Worm (Caenorhabditis elegans): ENCODE results near the gene Y62H9A.1.

The Y62H9A.1 gene

DNA sequence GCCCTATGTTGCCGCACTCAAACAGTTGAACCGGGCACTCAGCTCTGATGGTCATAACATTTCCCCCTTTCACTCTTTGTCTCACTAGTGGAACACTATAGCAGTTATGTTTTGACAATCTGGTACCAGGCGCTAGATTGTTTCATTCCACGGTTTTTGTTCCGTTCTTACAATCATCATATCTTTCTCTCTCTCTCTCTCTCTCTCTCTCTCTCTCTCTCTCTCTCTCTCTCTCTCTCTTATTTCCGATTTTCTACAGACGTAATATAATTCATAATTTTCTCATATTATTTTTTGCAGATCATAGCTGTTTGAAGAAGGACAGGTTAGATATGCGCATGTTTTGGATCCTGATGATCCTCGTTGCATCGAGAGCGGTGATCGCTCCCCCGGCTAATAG is 38.5 kb downstream of the Y62H9A.1 start, which contains the start of gene Y62H9A.12:
TSS of gene Y62H9A.12 (plus strand) at position 301 of the 400 bp plus-strand sequence.
- TF ChIP-seq zip-5 (tag; optimal IDR thresholded peaks at IDR 0.05) (no peak), C38D4.7 (GFP tag; optimal IDR thresholded peaks at IDR 0.05) (no peak), pros-1 (tag; optimal IDR thresholded peaks at IDR 0.05) (no peak), ceh-48 (tag; optimal IDR thresholded peaks at IDR 0.05) (no peak), odd-2 (tag; optimal IDR thresholded peaks at IDR 0.05) (no peak), dve-1 (tag; optimal IDR thresholded peaks at IDR 0.05) (no peak), ceh-22 (tag; optimal IDR thresholded peaks at IDR 0.05) (no peak), C08G9.2 (tag; optimal IDR thresholded peaks at IDR 0.05) (no peak)

DNA sequence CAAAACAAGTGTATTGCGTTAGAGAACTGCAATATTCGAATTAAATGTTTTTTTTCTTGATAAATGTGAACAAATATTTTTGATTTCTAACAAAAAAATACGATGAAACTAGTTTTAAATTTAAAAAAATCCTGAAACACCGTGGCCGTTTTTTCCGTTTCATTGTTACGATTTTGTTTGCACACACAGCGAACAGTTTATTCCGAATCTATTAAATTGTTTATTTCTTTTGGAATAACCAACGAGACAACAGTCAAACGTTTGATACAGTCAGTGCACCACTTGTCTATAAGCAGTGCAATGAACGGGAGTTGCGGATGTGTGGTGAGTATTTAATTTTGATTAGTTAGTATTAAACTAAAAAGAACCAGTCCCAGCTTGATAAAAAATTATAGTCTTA is 41.4 kb downstream of the Y62H9A.1 start, which contains the start of gene Y62H9A.13:
TSS of gene Y62H9A.13 (plus strand) at position 301 of the 400 bp plus-strand sequence.
- no peak for TF ChIP-seq fax-1 (tag; optimal IDR thresholded peaks at IDR 0.05)
- no peak for TF ChIP-seq dmd-4 (tag; optimal IDR thresholded peaks at IDR 0.05; ENCODE audit: borderline replicate concordance)
- no peak for TF ChIP-seq ceh-9 (tag; optimal IDR thresholded peaks at IDR 0.05)
- TF ChIP-seq sox-4 (tag; optimal IDR thresholded peaks at IDR 0.05) = no peak
- TF ChIP-seq unc-42 (tag; optimal IDR thresholded peaks at IDR 0.05) = no peak
- TF ChIP-seq ceh-6 (GFP tag; optimal IDR thresholded peaks at IDR 0.05) = no peak
- no peak for TF ChIP-seq mec-3 (tag; optimal IDR thresholded peaks at IDR 0.05; ENCODE audit: borderline replicate concordance)
- TF ChIP-seq unc-86 (tag; optimal IDR thresholded peaks at IDR 0.05) = no peak

DNA sequence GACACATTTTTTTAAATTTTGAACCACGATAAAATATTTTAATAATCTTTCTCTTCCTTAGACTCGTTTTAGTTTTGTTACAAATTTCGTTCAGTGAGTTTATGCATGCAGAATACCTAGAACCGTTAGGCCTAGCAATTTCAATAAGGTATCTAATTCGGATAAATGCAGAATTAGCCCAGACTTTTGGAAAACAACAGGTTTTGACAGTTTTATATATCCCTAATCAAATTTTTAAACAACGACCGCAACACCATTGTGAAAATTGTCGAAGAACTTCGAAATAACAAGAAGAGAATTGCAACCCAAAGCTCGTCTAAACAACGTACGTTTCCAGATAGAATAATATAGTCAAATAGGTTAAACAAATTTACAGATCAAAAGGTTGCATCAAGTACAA is 42.7 kb downstream of the Y62H9A.1 start, which contains the start of gene Y62H9A.16:
TSS of gene Y62H9A.16 (plus strand) at position 301 of the 400 bp plus-strand sequence.
- TF ChIP-seq fax-1 (tag; optimal IDR thresholded peaks at IDR 0.05) (no peak), sdc-2 (tag; optimal IDR thresholded peaks at IDR 0.05) (no peak), K02D7.2 (tag; optimal IDR thresholded peaks at IDR 0.05) (no peak), zip-5 (tag; optimal IDR thresholded peaks at IDR 0.05) (no peak), ceh-14 (tag; optimal IDR thresholded peaks at IDR 0.05) (no peak), lin-11 (tag; optimal IDR thresholded peaks at IDR 0.05) (no peak), pqm-1 (tag; optimal IDR thresholded peaks at IDR 0.05) (no peak), sox-2 (GFP tag; IDR thresholded peaks at IDR 0.05) (no peak), unc-42 (tag; optimal IDR thresholded peaks at IDR 0.05) (no peak), fkh-6 (tag; optimal IDR thresholded peaks at IDR 0.05) (no peak)

DNA sequence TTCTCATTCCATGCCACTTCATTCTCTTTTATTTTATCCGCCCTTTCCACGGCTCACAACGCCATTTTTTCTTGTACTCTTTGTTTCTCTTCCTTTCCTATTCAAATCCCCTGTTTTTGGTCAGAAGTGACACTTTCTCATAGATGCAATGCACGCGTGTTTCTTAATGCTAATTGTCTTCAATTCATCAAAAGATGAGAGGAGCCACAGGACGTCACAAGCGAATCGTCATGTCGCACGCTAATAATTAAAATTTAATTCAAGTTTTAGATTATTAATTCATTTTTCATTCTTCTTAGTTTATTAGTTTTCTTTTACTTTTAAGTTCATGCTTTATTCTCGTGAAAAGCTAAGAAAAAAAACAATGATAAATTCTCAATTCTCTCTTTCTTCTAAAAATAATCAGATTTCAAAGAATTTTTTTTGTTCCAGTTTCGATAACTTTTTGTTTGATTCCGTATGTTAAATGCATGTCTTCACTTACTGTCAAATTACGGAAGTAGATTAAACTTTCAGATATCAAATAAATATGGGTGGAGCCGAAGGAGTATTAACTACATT is 45.5 kb downstream of the Y62H9A.1 start, which contains the start of gene Y62H9A.14:
TSS of gene Y62H9A.14 (plus strand) at position 511 of the 561 bp plus-strand sequence.
- TF ChIP-seq unc-42 (tag; optimal IDR thresholded peaks at IDR 0.05) = no peak
- TF ChIP-seq dmd-4 (tag; optimal IDR thresholded peaks at IDR 0.05; ENCODE audit: borderline replicate concordance) = no peak
- no peak for TF ChIP-seq F13H6.1 (tag; optimal IDR thresholded peaks at IDR 0.05)
- TF ChIP-seq lim-6 (tag; optimal IDR thresholded peaks at IDR 0.05) = no peak
- TF ChIP-seq hlh-6 (tag; optimal IDR thresholded peaks at IDR 0.05) = no peak
- TF ChIP-seq nhr-11 (tag; optimal IDR thresholded peaks at IDR 0.05) = no peak
- TF ChIP-seq hlh-8 (tag; optimal IDR thresholded peaks at IDR 0.05) = no peak
- no peak for TF ChIP-seq pax-1 (tag; optimal IDR thresholded peaks at IDR 0.05)
- TF ChIP-seq npax-4 (tag; optimal IDR thresholded peaks at IDR 0.05) = no peak
- TF ChIP-seq lin-11 (tag; optimal IDR thresholded peaks at IDR 0.05) = no peak
- TF ChIP-seq ceh-2 (tag; optimal IDR thresholded peaks at IDR 0.05) = no peak
- no peak for TF ChIP-seq ceh-30 (tag; optimal IDR thresholded peaks at IDR 0.05)
- TF ChIP-seq hlh-15 (tag; optimal IDR thresholded peaks at IDR 0.05) = no peak
- no peak for TF ChIP-seq T23F11.4 (GFP tag; optimal IDR thresholded peaks at IDR 0.05)

DNA sequence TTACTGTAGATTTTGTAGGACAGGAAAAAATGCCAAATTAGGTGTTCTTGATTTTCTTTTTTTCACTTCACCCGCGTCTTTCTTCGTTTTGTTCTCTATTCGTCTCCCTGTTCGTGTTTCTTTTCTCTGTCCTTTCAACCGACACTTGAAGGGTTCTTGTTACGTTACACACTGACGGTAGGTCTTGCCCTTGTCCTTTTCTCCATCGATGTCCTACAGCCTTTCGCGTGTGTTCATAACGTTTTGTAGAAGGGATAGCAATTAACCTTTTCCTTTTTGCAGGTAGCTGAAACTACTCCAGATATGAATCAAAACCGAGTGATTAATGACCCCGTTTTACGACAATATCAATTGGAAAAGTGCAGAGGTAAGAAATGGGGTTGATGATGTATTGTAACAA is 48.8 kb downstream of the Y62H9A.1 start, which contains the start of gene F55G7.1:
TSS of gene F55G7.1 (plus strand) at position 276 of the 400 bp plus-strand sequence.
- TF ChIP-seq tbx-2 (tag; optimal IDR thresholded peaks at IDR 0.05) = no peak
- TF ChIP-seq ceh-30 (tag; optimal IDR thresholded peaks at IDR 0.05) = no peak
- TF ChIP-seq sdc-2 (tag; optimal IDR thresholded peaks at IDR 0.05) = peak; percentile 97
- no peak for TF ChIP-seq nhr-11 (tag; optimal IDR thresholded peaks at IDR 0.05)
- no peak for TF ChIP-seq zip-5 (tag; optimal IDR thresholded peaks at IDR 0.05)
- TF ChIP-seq ref-2 (tag; optimal IDR thresholded peaks at IDR 0.05) = peak; percentile 9
